Worm (Caenorhabditis elegans): ENCODE data around the gene F19B10.2.

Gene F19B10.2

ce11 chrII:3675176-3675575 lies at the start of gene F19B10.2:
Gene F19B10.2 (plus strand): TSS chrII:3675476.
- TF ChIP-seq zim-3 (tag; optimal IDR thresholded peaks at IDR 0.05) (no peak), egrh-3 (GFP tag; IDR thresholded peaks at IDR 0.05) (no peak), Y79H2A.3 (GFP tag; conservative IDR thresholded peaks at IDR 0.05) (no peak), F33H1.4 (GFP tag; IDR thresholded peaks at IDR 0.05) (no peak), let-526 (GFP tag; IDR thresholded peaks at IDR 0.05) (no peak), ztf-6 (GFP tag; IDR thresholded peaks at IDR 0.05) (no peak), tlf-1 (GFP tag; optimal IDR thresholded peaks at IDR 0.05) (no peak), ztf-18 (tag; optimal IDR thresholded peaks at IDR 0.05) (no peak), F55B11.4 (tag; optimal IDR thresholded peaks at IDR 0.05; ENCODE audit: borderline replicate concordance, insufficient read depth) (no peak), lir-1 (GFP tag; conservative IDR thresholded peaks at IDR 0.05) (no peak), die-1 (tag; optimal IDR thresholded peaks at IDR 0.05) (no peak)

DNA sequence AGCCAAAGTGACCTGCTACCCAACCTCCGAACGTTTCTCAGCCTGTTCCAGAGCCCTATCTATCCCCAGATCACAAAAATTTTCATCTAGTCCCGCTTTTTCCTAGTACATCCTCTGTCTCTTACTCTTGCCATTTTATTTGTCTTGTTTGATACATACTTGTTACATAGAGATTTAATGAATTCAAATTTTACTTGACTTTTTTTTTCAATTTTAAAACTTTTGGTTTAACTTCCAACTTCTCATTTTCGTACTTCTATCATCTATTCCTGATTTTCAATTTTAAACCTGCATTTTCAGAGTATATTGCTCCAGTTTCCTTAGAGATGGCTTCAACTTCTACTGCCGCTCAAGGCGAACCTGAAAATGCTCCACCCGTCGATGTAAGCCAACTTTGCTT lies 48.4 kb upstream of the F19B10.2 start, which contains the start of gene M151.3:
TSS of gene M151.3 (plus strand) at position 301 of the 400 bp plus-strand sequence.
- TF ChIP-seq mcd-1 (GFP tag; IDR thresholded peaks at IDR 0.05) = no peak
- no peak for TF ChIP-seq F55B11.4 (tag; optimal IDR thresholded peaks at IDR 0.05; ENCODE audit: borderline replicate concordance, insufficient read depth)
- no peak for TF ChIP-seq F33H1.4 (GFP tag; IDR thresholded peaks at IDR 0.05)
- no peak for TF ChIP-seq ztf-6 (GFP tag; IDR thresholded peaks at IDR 0.05)
- no peak for TF ChIP-seq ceh-100 (GFP tag; IDR thresholded peaks at IDR 0.05)

DNA sequence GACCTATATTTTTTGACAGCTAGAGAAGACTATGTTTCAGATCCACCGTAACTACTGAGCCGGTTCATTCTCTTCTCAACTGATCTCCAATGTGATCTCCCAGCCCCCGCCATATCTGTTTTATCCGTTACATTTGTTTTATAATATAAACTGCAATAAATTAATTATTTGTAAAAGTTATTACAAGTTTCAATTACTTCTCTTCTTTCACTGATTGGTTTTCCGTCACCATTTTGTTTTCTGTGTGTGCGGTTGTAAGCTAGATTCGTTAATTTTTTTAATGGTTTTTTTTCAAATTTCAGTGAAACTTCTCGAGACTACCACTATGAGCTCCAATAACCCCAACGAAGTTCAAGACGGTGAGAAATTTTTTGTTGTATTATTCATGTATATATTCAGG lies 44.5 kb upstream of the F19B10.2 start, which contains the start of gene M151.2:
TSS of gene M151.2 (plus strand) at position 301 of the 400 bp plus-strand sequence.
- TF ChIP-seq F52B5.7 (tag; optimal IDR thresholded peaks at IDR 0.05) (no peak), aptf-2 (GFP tag; conservative IDR thresholded peaks at IDR 0.05) (no peak), hrde-1 (tag; optimal IDR thresholded peaks at IDR 0.05; ENCODE audit: borderline replicate concordance) (no peak), cebp-2 (GFP tag; IDR thresholded peaks at IDR 0.05) (no peak), nhr-80 (tag; optimal IDR thresholded peaks at IDR 0.05) (no peak), ztf-18 (tag; optimal IDR thresholded peaks at IDR 0.05) (no peak), Y67H2A.10 (GFP tag; conservative IDR thresholded peaks at IDR 0.05) (no peak), sea-2 (GFP tag; IDR thresholded peaks at IDR 0.05) (no peak), hlh-12 (tag; optimal IDR thresholded peaks at IDR 0.05) (no peak), ekl-4 (GFP tag; IDR thresholded peaks at IDR 0.05) (no peak)

ce11 chrII:3634765-3635164 lies 40.5 kb upstream of the F19B10.2 start:
- TF ChIP-seq fkh-3 (tag; optimal IDR thresholded peaks at IDR 0.05) (no peak), snpc-1.1 (tag; optimal IDR thresholded peaks at IDR 0.05; ENCODE audit: insufficient read depth) (peak; percentile 50), snpc-4 (GFP tag; optimal IDR thresholded peaks at IDR 0.05) (peak; percentile 33), snpc-4 (tag; optimal IDR thresholded peaks at IDR 0.05) (peak in 3 of 4 experiments; percentile 59 to 89 (median 79)), hmg-1.2 (GFP tag; IDR thresholded peaks at IDR 0.05) (peak; percentile 36; the same call in 1 of the 2 replicates), T26A5.8 (tag; optimal IDR thresholded peaks at IDR 0.05) (no peak)

DNA sequence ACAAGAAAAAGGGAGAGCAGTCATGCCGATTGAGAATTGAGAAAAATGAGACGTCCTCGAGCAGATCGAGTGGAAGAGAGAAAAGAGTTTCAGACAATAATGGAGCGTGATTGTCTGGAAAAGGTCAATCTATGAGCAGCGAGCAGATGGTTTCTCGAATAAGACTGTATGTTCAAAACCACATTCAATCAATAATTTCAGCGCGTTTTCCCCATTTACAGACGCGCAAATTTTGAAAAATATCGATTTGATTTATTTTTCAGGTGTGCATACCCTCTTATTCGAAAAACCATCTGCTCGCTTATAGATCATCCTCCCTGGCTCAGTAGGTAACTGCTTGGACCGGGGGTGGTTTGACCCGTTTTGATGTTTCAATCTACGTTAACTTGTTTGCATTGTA lies 36.0 kb upstream of the F19B10.2 start, which contains the start of gene fbxb-31:
TSS of gene fbxb-31 (minus strand) at position 101 of the 400 bp plus-strand sequence.
- TF ChIP-seq F49E8.2 (tag; optimal IDR thresholded peaks at IDR 0.05; ENCODE audit: insufficient read depth) (no peak), repo-1 (tag; optimal IDR thresholded peaks at IDR 0.05) (no peak)

DNA sequence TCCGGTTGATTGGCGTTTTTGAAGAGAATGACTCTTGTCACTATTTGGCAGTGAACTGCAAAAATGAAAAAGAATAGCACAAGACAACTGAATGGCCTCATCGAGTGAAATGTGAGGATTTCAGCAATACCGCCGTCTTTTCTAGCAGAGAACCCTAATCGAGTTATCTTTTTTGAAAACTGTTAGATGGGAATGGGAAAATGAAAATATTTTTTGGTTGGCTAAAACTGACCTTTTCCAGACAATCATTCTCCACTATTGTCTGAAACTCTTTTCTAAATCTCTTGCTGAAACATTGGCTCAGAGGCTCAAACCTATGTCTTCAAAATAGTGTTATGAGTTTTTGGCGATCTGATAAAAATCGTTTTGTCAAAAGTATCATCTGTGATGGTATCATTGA lies 35.1 kb upstream of the F19B10.2 start, which contains the start of gene M151.10:
TSS of gene M151.10 (minus strand) at position 101 of the 400 bp plus-strand sequence.
- TF ChIP-seq lin-35 (GFP tag; optimal IDR thresholded peaks at IDR 0.05) (no peak), F22D6.2 (tag; optimal IDR thresholded peaks at IDR 0.05) (no peak), hlh-12 (tag; optimal IDR thresholded peaks at IDR 0.05) (no peak), Y67H2A.10 (GFP tag; conservative IDR thresholded peaks at IDR 0.05) (no peak), pbrm-1 (GFP tag; IDR thresholded peaks at IDR 0.05) (no peak), lir-1 (GFP tag; conservative IDR thresholded peaks at IDR 0.05) (no peak), madf-3 (GFP tag; IDR thresholded peaks at IDR 0.05) (no peak), tbx-9 (tag; optimal IDR thresholded peaks at IDR 0.05; ENCODE audit: borderline replicate concordance) (no peak)
